Worm (Caenorhabditis elegans) whole organism, early embryonic: ENCODE measurements around the gene npr-9.

Experiments
- B0310.2 ChIP-seq: sonication (generic microtip); optimal IDR thresholded peaks from 2 replicates; lab custom pipeline; 2016; ENCODE audit warnings: mild to moderate bottlenecking, missing genetic modification characterization, missing compliant biosample characterization
- F13C5.2 ChIP-seq: sonication (generic microtip); optimal IDR thresholded peaks from 2 replicates; lab custom pipeline; 2017; ENCODE audit warnings: mild to moderate bottlenecking, missing genetic modification characterization, inconsistent platforms, missing compliant biosample characterization
- aly-1 ChIP-seq: sonication (generic microtip); optimal IDR thresholded peaks from 2 replicates; lab custom pipeline; 2016; ENCODE audit warnings: missing genetic modification characterization, missing compliant biosample characterization
- ama-1 ChIP-seq: fragments of 150-350 bp; optimal IDR thresholded peaks from 2 replicates; lab custom pipeline; 2014
- ceh-13 ChIP-seq: fragments of 200-800 bp; sonication (Bioruptor generic); optimal IDR thresholded peaks from 2 replicates; lab custom pipeline; 2018; ENCODE audit warnings: mild to moderate bottlenecking, missing genetic modification characterization, missing compliant biosample characterization
- ceh-36 ChIP-seq: sonication (generic microtip); optimal IDR thresholded peaks from 2 replicates; lab custom pipeline; 2016; ENCODE audit warnings: missing genetic modification characterization, inconsistent platforms, missing compliant biosample characterization
- ets-7 ChIP-seq: sonication (generic microtip); optimal IDR thresholded peaks from 2 replicates; lab custom pipeline; 2016; ENCODE audit warnings: missing genotype, missing genetic modification characterization, missing compliant biosample characterization
- flt-1 ChIP-seq: fragments of 200-800 bp; sonication (Bioruptor generic); IDR thresholded peaks from 2 replicates; pipeline ENCODE4 v1.3.6; 2022; ENCODE audit warnings: missing genetic modification characterization, missing compliant biosample characterization
- hmbx-1 ChIP-seq: sonication (generic microtip); optimal IDR thresholded peaks from 2 replicates; lab custom pipeline; 2016; ENCODE audit warnings: mild to moderate bottlenecking, missing genetic modification characterization, missing compliant biosample characterization
- hmg-4 ChIP-seq: fragments of 200-800 bp; sonication (Bioruptor generic); optimal IDR thresholded peaks from 2 replicates; lab custom pipeline; 2018; ENCODE audit warnings: mild to moderate bottlenecking, missing genetic modification characterization, missing compliant biosample characterization
- hnd-1 ChIP-seq: sonication (generic microtip); optimal IDR thresholded peaks from 2 replicates; lab custom pipeline; 2016; ENCODE audit warnings: missing genetic modification characterization, missing compliant biosample characterization
- pes-1 ChIP-seq: fragments of 200-800 bp; sonication (Bioruptor generic); IDR thresholded peaks from 2 replicates; pipeline ENCODE4 v1.3.6; 2022; ENCODE audit warnings: missing genetic modification reagents, missing genetic modification characterization, missing compliant biosample characterization
- scrt-1 ChIP-seq: fragments of 200-800 bp; sonication (Bioruptor generic); IDR thresholded peaks from 2 replicates; pipeline ENCODE4 v1.3.6; 2022; ENCODE audit warnings: missing genetic modification characterization, missing compliant biosample characterization
- sea-1 ChIP-seq: fragments of 200-800 bp; sonication (Bioruptor generic); conservative IDR thresholded peaks from 2 replicates; pipeline ENCODE4 v1.3.6; 2022; ENCODE audit warnings: missing genetic modification characterization, missing compliant biosample characterization
- tbx-11 ChIP-seq: fragments of 200-800 bp; sonication (Bioruptor generic); IDR thresholded peaks from 2 replicates; pipeline ENCODE4 v1.3.6; 2022; ENCODE audit warnings: missing genetic modification characterization, missing compliant biosample characterization
- tbx-37 ChIP-seq: fragments of 200-800 bp; sonication (Bioruptor generic); conservative IDR thresholded peaks from 2 replicates; pipeline ENCODE4 v1.3.6; 2022; ENCODE audit warnings: missing genetic modification reagents, missing genetic modification characterization, missing compliant biosample characterization
- tra-4 ChIP-seq: sonication (generic microtip); optimal IDR thresholded peaks from 2 replicates; lab custom pipeline; 2017; ENCODE audit warnings: missing genetic modification characterization, missing compliant biosample characterization

Gene npr-9

DNA sequence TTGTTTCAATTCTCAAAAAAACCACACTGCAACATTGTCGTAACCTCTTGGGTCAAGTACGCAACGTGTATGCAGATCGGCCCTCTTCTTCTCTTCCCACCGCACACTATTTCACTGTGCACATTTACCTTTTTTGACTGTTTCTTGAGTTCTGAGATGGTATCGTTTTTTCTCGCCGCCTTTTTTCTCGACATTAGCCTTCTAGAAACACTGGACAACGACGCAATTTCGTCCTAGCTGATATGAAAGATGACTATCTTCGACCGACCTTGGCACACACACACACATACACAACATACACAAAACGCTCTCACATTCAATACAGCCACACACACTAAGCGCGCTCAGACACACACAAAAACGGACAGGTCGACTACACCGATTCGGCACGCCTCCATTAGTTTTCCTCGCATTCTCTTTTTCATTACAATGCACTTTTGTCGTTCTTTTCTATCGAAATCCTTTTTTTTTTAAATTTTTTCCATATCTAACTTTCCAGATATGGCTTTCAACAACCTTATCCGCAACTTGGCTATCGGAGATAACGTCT is 9.9 kb downstream of the npr-9 start, which contains the start of gene aco-1:
Gene aco-1 (plus strand): TSS at position 500 of the 550 bp plus-strand sequence.
- TF ChIP-seq pes-1 (GFP tag; lab: Robert Waterston, UW) = no peak
- TF ChIP-seq aly-1 = peak; percentile 60
- 0 out of 2 replicates have a peak, but pooled peaks have one; percentile 12 for TF ChIP-seq tbx-37 (GFP tag; lab: Robert Waterston, UW)
- no peak for TF ChIP-seq ceh-13 (GFP tag; lab: Kevin White, UChicago)
- TF ChIP-seq hmg-4 = peak; percentile 33

DNA sequence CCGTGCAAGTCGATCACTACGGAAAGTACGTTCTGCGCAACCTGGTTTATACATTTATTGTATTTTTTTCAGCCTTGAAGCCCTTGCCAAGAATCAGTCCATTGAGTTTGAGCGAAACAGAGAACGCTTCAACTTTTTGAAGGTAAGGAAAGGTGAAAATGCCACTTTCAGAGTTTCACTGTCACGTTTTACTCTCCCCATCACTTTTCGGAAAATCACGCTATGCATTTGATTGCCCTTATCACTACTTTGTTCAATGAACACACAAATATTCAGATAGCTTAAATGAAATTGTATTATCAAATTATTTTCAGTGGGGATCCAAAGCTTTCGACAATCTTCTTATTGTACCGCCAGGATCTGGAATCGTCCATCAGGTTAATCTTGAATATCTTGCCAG is 11.0 kb downstream of the npr-9 start:
- TF ChIP-seq aly-1 (no peak), sea-1 (GFP tag; lab: Robert Waterston, UW) (no peak), ceh-36 (no peak), scrt-1 (GFP tag; lab: Robert Waterston, UW) (no peak), ets-7 (tag; lab: Kevin White, UChicago) (no peak), pes-1 (GFP tag; lab: Robert Waterston, UW) (no peak), ceh-13 (GFP tag; lab: Kevin White, UChicago) (no peak), hmg-4 (no peak), ama-1 (lab: Kevin White, UChicago) (no peak)

DNA sequence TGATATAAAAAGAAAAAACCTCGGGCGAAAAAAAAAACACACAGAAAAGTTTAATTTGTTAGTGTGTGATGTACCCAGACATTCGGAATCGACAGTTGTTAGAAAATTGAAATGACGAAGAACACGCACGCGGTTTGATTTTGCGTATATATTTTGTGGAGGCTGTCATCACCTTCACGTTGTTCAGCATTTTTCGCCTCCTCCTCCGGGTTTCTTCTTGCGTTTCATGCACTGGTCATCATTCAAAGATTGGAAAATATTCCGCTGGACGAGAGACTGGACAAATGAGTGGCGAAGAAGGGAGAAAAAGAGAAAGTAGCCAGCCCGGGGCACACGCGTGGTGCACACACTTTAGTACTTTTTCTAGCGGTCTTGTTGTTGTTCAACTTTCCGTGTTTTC is 15.4 kb downstream of the npr-9 start:
- TF ChIP-seq ceh-36 (no peak), ets-7 (tag; lab: Kevin White, UChicago) (no peak), B0310.2 (tag; lab: Kevin White, UChicago) (no peak), sea-1 (GFP tag; lab: Robert Waterston, UW) (no peak), F13C5.2 (tag; lab: Kevin White, UChicago) (no peak), scrt-1 (GFP tag; lab: Robert Waterston, UW) (no peak), flt-1 (no peak), hmbx-1 (tag; lab: Kevin White, UChicago) (no peak), aly-1 (no peak), tbx-37 (GFP tag; lab: Robert Waterston, UW) (no peak), tra-4 (tag; lab: Kevin White, UChicago) (no peak), hnd-1 (tag; lab: Kevin White, UChicago) (no peak), hmg-4 (no peak), pes-1 (GFP tag; lab: Robert Waterston, UW) (no peak), ceh-13 (GFP tag; lab: Kevin White, UChicago) (no peak)

DNA sequence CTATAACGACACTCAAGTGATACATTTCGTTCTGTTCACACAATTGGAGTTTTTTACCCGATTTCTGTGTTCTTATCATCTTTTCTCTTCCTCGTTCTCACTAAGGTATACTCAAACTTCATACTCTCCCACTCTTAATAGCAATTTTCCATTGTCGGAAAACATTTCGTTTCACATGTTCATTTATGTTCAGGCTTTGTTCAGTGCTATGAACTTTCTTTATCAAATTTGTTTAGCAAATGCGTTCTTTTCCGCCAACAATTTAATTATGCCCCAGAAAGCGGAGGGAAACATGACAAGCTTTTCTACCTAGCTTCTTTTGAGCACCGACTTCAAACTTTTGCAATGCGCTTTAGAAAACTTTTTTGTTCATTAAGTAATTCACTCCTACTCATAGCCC is 15.9 kb downstream of the npr-9 start:
- TF ChIP-seq ceh-13 (GFP tag; lab: Kevin White, UChicago) (no peak), B0310.2 (tag; lab: Kevin White, UChicago) (no peak), flt-1 (no peak), ets-7 (tag; lab: Kevin White, UChicago) (no peak), tra-4 (tag; lab: Kevin White, UChicago) (no peak), tbx-37 (GFP tag; lab: Robert Waterston, UW) (no peak), ceh-36 (no peak), F13C5.2 (tag; lab: Kevin White, UChicago) (no peak), sea-1 (GFP tag; lab: Robert Waterston, UW) (no peak), hmg-4 (no peak), hnd-1 (tag; lab: Kevin White, UChicago) (no peak), aly-1 (no peak), hmbx-1 (tag; lab: Kevin White, UChicago) (no peak), tbx-11 (no peak), ama-1 (lab: Kevin White, UChicago) (no peak), pes-1 (GFP tag; lab: Robert Waterston, UW) (no peak), scrt-1 (GFP tag; lab: Robert Waterston, UW) (no peak)

DNA sequence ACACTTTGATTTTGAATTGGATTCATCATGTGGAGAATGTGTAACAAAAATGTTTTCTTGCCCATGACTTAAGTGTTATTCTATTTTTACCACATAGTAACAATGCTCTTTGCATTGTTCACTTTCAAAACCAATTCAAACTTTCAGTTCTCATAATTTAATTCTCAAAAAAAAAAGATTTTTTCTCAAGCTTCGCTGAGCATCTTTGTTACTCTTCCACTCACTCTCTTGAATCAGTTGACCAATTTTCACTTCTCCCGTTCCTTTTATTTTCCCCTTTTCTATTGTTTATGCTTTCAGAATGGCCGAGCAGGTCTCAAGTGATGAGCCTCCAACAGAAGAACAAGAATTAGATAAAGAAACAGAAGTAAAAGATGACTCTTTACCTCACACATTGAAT is 16.6 kb downstream of the npr-9 start, which contains the start of gene oct-2:
Gene oct-2 (plus strand): TSS at position 301 of the 400 bp plus-strand sequence.
- TF ChIP-seq scrt-1 (GFP tag; lab: Robert Waterston, UW) (no peak), aly-1 (no peak), tbx-11 (no peak), tra-4 (tag; lab: Kevin White, UChicago) (no peak), ama-1 (lab: Kevin White, UChicago) (no peak), F13C5.2 (tag; lab: Kevin White, UChicago) (no peak), B0310.2 (tag; lab: Kevin White, UChicago) (no peak), ceh-36 (no peak), ets-7 (tag; lab: Kevin White, UChicago) (no peak), hnd-1 (tag; lab: Kevin White, UChicago) (no peak), hmg-4 (no peak), flt-1 (no peak), ceh-13 (GFP tag; lab: Kevin White, UChicago) (no peak), tbx-37 (GFP tag; lab: Robert Waterston, UW) (no peak), sea-1 (GFP tag; lab: Robert Waterston, UW) (no peak), pes-1 (GFP tag; lab: Robert Waterston, UW) (no peak)

DNA sequence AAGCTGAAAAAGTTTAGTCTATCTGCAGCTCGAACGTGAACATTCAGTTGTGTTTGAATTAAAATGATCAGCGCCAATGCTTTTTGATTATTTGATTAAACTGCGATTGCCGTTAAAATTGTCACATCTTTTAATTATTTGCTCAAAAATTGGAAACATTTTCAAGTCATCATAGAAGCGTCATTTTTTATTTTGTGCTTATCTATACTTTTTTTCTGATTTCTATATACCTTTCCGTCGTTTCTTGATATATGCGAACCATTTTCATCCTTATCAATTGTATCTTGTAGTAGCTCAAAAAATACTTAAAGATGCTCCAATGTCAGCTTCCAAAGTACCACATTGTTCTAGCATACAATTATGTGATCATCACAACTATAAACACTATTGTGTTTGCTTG is 21.8 kb downstream of the npr-9 start:
- TF ChIP-seq hnd-1 (tag; lab: Kevin White, UChicago) (no peak), tbx-37 (GFP tag; lab: Robert Waterston, UW) (no peak), sea-1 (GFP tag; lab: Robert Waterston, UW) (no peak), tbx-11 (no peak), B0310.2 (tag; lab: Kevin White, UChicago) (no peak), ceh-36 (no peak)

DNA sequence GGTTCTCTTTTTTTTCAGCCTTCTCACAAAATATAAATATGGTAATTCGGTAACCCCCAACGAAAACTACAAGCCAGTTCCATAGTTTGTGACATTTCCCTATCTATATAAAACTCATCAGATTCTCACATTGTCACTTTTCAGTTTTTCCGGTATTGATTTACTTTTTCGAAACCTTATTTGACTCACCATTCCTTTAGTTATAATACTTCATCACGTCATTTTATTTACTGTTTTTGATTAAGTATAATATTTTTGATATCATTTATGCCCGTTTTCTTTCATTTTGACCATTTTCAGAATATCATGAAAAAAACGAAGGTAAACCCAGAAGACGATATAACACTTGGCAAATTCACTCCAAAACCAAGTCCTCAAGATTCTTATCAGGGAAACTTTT is 22.3 kb downstream of the npr-9 start, which contains the start of gene pgp-3:
Gene pgp-3 (plus strand): TSS at position 301 of the 400 bp plus-strand sequence.
- no peak for TF ChIP-seq sea-1 (GFP tag; lab: Robert Waterston, UW)
- no peak for TF ChIP-seq flt-1
- TF ChIP-seq ets-7 (tag; lab: Kevin White, UChicago) = no peak
- TF ChIP-seq ama-1 (lab: Kevin White, UChicago) = no peak
- no peak for TF ChIP-seq B0310.2 (tag; lab: Kevin White, UChicago)
- no peak for TF ChIP-seq hnd-1 (tag; lab: Kevin White, UChicago)
- no peak for TF ChIP-seq ceh-13 (GFP tag; lab: Kevin White, UChicago)
- TF ChIP-seq hmbx-1 (tag; lab: Kevin White, UChicago) = no peak
- TF ChIP-seq pes-1 (GFP tag; lab: Robert Waterston, UW) = no peak
